Fruit fly (Drosophila melanogaster) whole organism, embryonic: ENCODE measurements around the gene MED28.

Experiments
- Blimp-1 ChIP-seq: fragments of 200-800 bp; sonication (Bioruptor generic); optimal IDR thresholded peaks from 3 replicates; lab custom pipeline; 2018; ENCODE audit warnings: missing biosample characterization, missing genetic modification characterization, mild to moderate bottlenecking, moderate library complexity, missing genetic modification reagents
- CG10147 ChIP-seq: fragments of 200-800 bp; sonication (Bioruptor generic); optimal IDR thresholded peaks from 2 replicates; lab custom pipeline; 2019; ENCODE audit warnings: missing biosample characterization, mild to moderate bottlenecking, missing genetic modification characterization, moderate library complexity
- CG10321 ChIP-seq: fragments of 200-800 bp; sonication (Bioruptor generic); IDR thresholded peaks from 2 replicates; pipeline ENCODE4 v1.3.6; 2022; ENCODE audit warnings: missing biosample characterization, missing genetic modification characterization
- CG11093 ChIP-seq: fragments of 200-800 bp; sonication (Bioruptor generic); IDR thresholded peaks from 3 replicates; pipeline ENCODE4 v1.3.6; 2022; ENCODE audit warnings: missing biosample characterization, missing genetic modification characterization
- CG11456 ChIP-seq: fragments of 200-800 bp; sonication (Bioruptor generic); IDR thresholded peaks from 3 replicates; pipeline ENCODE4 v1.3.6; 2022; ENCODE audit warnings: missing biosample characterization, missing genetic modification characterization
- CG13296 ChIP-seq: fragments of 200-800 bp; sonication (Bioruptor generic); optimal IDR thresholded peaks from 3 replicates; lab custom pipeline; 2018; ENCODE audit warnings: missing biosample characterization, mild to moderate bottlenecking, missing genetic modification characterization
- CG13424 ChIP-seq: fragments of 200-800 bp; sonication (Bioruptor generic); optimal IDR thresholded peaks from 2 replicates; lab custom pipeline; 2019; ENCODE audit warnings: missing biosample characterization, mild to moderate bottlenecking, missing genetic modification characterization, moderate library complexity
- CG15696 ChIP-seq: fragments of 200-800 bp; sonication (Bioruptor generic); optimal IDR thresholded peaks from 2 replicates; lab custom pipeline; 2019; ENCODE audit warnings: missing biosample characterization, mild to moderate bottlenecking, missing genetic modification characterization, moderate library complexity
- CG2116 ChIP-seq: fragments of 200-800 bp; sonication (Bioruptor generic); optimal IDR thresholded peaks from 3 replicates; lab custom pipeline; 2018; ENCODE audit warnings: missing biosample characterization, mild to moderate bottlenecking, missing genetic modification characterization
- CG2129 ChIP-seq: fragments of 200-800 bp; sonication (Bioruptor generic); IDR thresholded peaks from 2 replicates; pipeline ENCODE4 v1.3.6; 2022; ENCODE audit warnings: missing biosample characterization, missing genetic modification characterization; ENCODE audit not compliant: partially characterized antibody
- CG3163 ChIP-seq: fragments of 200-800 bp; sonication (Bioruptor generic); optimal IDR thresholded peaks from 3 replicates; lab custom pipeline; 2016; ENCODE audit warnings: missing biosample characterization, missing genetic modification characterization
- CG32532 ChIP-seq: fragments of 200-800 bp; sonication (Bioruptor generic); IDR thresholded peaks from 2 replicates; pipeline ENCODE4 v1.3.6; 2022; ENCODE audit warnings: missing biosample characterization, missing genetic modification characterization
- CG32772 ChIP-seq: fragments of 200-800 bp; sonication (Bioruptor generic); IDR thresholded peaks from 2 replicates; pipeline ENCODE4 v1.3.6; 2022; ENCODE audit warnings: missing biosample characterization, missing genetic modification characterization
- CG3281 ChIP-seq: fragments of 200-800 bp; sonication (Bioruptor generic); optimal IDR thresholded peaks from 3 replicates; lab custom pipeline; 2017; ENCODE audit warnings: missing biosample characterization, mild to moderate bottlenecking, missing genetic modification characterization
- CG34422 ChIP-seq: fragments of 200-800 bp; sonication (Bioruptor generic); IDR thresholded peaks from 3 replicates; pipeline ENCODE4 v1.3.6; 2022; ENCODE audit warnings: missing biosample characterization, missing genetic modification characterization
- CG4820 ChIP-seq: fragments of 200-800 bp; sonication (Bioruptor generic); optimal IDR thresholded peaks from 3 replicates; lab custom pipeline; 2016; ENCODE audit warnings: missing biosample characterization, missing genetic modification characterization
- CG5953 ChIP-seq: fragments of 200-800 bp; sonication (Bioruptor generic); IDR thresholded peaks from 2 replicates; pipeline ENCODE4 v1.3.6; 2022; ENCODE audit warnings: missing biosample characterization, missing genetic modification characterization
- CG8089 ChIP-seq: fragments of 200-800 bp; sonication (Bioruptor generic); optimal IDR thresholded peaks from 3 replicates; lab custom pipeline; 2016; ENCODE audit warnings: missing biosample characterization, missing genetic modification characterization
- CG8281 ChIP-seq: fragments of 200-800 bp; sonication (Bioruptor generic); optimal IDR thresholded peaks from 2 replicates; lab custom pipeline; 2018; ENCODE audit warnings: missing biosample characterization, mild to moderate bottlenecking, missing genetic modification characterization, moderate library complexity
- CG9876 ChIP-seq: fragments of 200-800 bp; sonication (Bioruptor generic); optimal IDR thresholded peaks from 2 replicates; lab custom pipeline; 2016; ENCODE audit warnings: missing biosample characterization, missing genetic modification characterization
- CHES-1-like ChIP-seq: fragments of 200-800 bp; sonication (Bioruptor generic); optimal IDR thresholded peaks from 2 replicates; lab custom pipeline; 2016; ENCODE audit warnings: missing biosample characterization, missing genetic modification characterization
- Chrac-16 ChIP-seq: fragments of 200-800 bp; sonication (Bioruptor generic); optimal IDR thresholded peaks from 3 replicates; lab custom pipeline; 2016; ENCODE audit warnings: missing biosample characterization, missing genetic modification characterization
- Dll ChIP-seq: fragments of 200-800 bp; sonication (Bioruptor generic); IDR thresholded peaks from 4 replicates; pipeline ENCODE4 v1.3.6; 2022; ENCODE audit warnings: missing biosample characterization, missing genetic modification characterization; ENCODE audit not compliant: partially characterized antibody
- Gsc ChIP-seq: fragments of 200-800 bp; sonication (Bioruptor generic); IDR thresholded peaks from 2 replicates; pipeline ENCODE4 v1.3.6; 2022; ENCODE audit warnings: missing biosample characterization, missing genetic modification characterization
- HLHmδ ChIP-seq: fragments of 200-800 bp; sonication (Bioruptor generic); optimal IDR thresholded peaks from 2 replicates; lab custom pipeline; 2018; ENCODE audit warnings: missing biosample characterization, mild to moderate bottlenecking, missing genetic modification characterization, moderate library complexity
- Lim3 ChIP-seq: fragments of 200-800 bp; sonication (Bioruptor generic); IDR thresholded peaks from 2 replicates; pipeline ENCODE4 v1.3.6; 2022; ENCODE audit warnings: missing biosample characterization, missing genetic modification characterization
- NFAT ChIP-seq: fragments of 200-800 bp; sonication (Bioruptor generic); IDR thresholded peaks from 2 replicates; pipeline ENCODE4 v1.3.6; 2022; ENCODE audit warnings: missing biosample characterization, missing genetic modification characterization
- Neu2 ChIP-seq: fragments of 200-800 bp; sonication (Bioruptor generic); optimal IDR thresholded peaks from 3 replicates; lab custom pipeline; 2016; ENCODE audit warnings: missing biosample characterization, missing genetic modification characterization, borderline replicate concordance
- Nf-YA ChIP-seq: fragments of 200-800 bp; sonication (Bioruptor generic); IDR thresholded peaks from 2 replicates; pipeline ENCODE4 v1.3.6; 2022; ENCODE audit warnings: missing biosample characterization, missing genetic modification characterization
- PHDP ChIP-seq: fragments of 200-800 bp; sonication (Bioruptor generic); optimal IDR thresholded peaks from 3 replicates; lab custom pipeline; 2018; ENCODE audit warnings: missing biosample characterization, mild to moderate bottlenecking, missing genetic modification characterization, moderate library complexity
- Pdp1 ChIP-seq, 2 experiments: fragments of 200-800 bp; sonication (Bioruptor generic); optimal IDR thresholded peaks; 3 replicates each; lab custom pipeline; 2016; ENCODE audit warnings: missing biosample characterization in 2 of 2, missing genetic modification characterization in 2 of 2, mild to moderate bottlenecking in 1 of 2, moderate library complexity in 1 of 2
- Spps ChIP-seq: fragments of 200-800 bp; sonication (Bioruptor generic); optimal IDR thresholded peaks from 2 replicates; lab custom pipeline; 2018; ENCODE audit warnings: missing biosample characterization, mild to moderate bottlenecking, missing genetic modification characterization
- Stat92E ChIP-seq, 3 experiments: fragments of >200 bp in 2 of 3; fragments of 200-800 bp in 1 of 3; sonication (Bioruptor generic) in 1 of 3; optimal IDR thresholded peaks; 2 replicates each; lab custom pipeline; 2017 to 2019; ENCODE audit warnings: missing biosample characterization in 3 of 3, missing genetic modification characterization in 3 of 3, mild to moderate bottlenecking in 1 of 3, moderate library complexity in 1 of 3
- bcd ChIP-seq: fragments of 200-800 bp; sonication (Bioruptor generic); optimal IDR thresholded peaks from 2 replicates; lab custom pipeline; 2017; ENCODE audit warnings: missing biosample characterization, mild to moderate bottlenecking, missing genetic modification characterization
- btn ChIP-seq: fragments of 200-800 bp; sonication (Bioruptor generic); optimal IDR thresholded peaks from 2 replicates; lab custom pipeline; 2016; ENCODE audit warnings: missing biosample characterization, missing genetic modification characterization
- chif ChIP-seq, 2 experiments: fragments of 200-800 bp; sonication (Bioruptor generic); optimal IDR thresholded peaks; 3 replicates each; lab custom pipeline; 2016; ENCODE audit warnings: missing biosample characterization in 2 of 2, missing genetic modification characterization in 2 of 2
- chm ChIP-seq: fragments of 200-800 bp; sonication (Bioruptor generic); IDR thresholded peaks from 2 replicates; pipeline ENCODE4 v1.3.6; 2022; ENCODE audit warnings: missing biosample characterization, missing genetic modification characterization
- dan ChIP-seq: fragments of 200-800 bp; sonication (Bioruptor generic); IDR thresholded peaks from 2 replicates; pipeline ENCODE4 v1.3.6; 2022; ENCODE audit warnings: missing biosample characterization, missing genetic modification characterization
- danr ChIP-seq: fragments of 200-800 bp; sonication (Bioruptor generic); IDR thresholded peaks from 2 replicates; pipeline ENCODE4 v1.3.6; 2022; ENCODE audit warnings: missing biosample characterization, missing genetic modification characterization
- disco-r ChIP-seq: fragments of 200-800 bp; sonication (Bioruptor generic); optimal IDR thresholded peaks from 2 replicates; lab custom pipeline; 2016; ENCODE audit warnings: missing biosample characterization, missing genetic modification characterization
- ewg ChIP-seq: fragments of 200-800 bp; sonication (Bioruptor generic); optimal IDR thresholded peaks from 3 replicates; lab custom pipeline; 2017; ENCODE audit warnings: mild to moderate bottlenecking, missing biosample characterization, missing genetic modification reagents, missing genetic modification characterization
- fd102C ChIP-seq: fragments of 200-800 bp; sonication (Bioruptor generic); optimal IDR thresholded peaks from 2 replicates; lab custom pipeline; 2018; ENCODE audit warnings: missing biosample characterization, mild to moderate bottlenecking, missing genetic modification characterization, moderate library complexity
- gem ChIP-seq: fragments of 200-800 bp; sonication (Bioruptor generic); optimal IDR thresholded peaks from 2 replicates; lab custom pipeline; 2019; ENCODE audit warnings: missing biosample characterization, mild to moderate bottlenecking, missing genetic modification characterization, moderate library complexity
- mirr ChIP-seq: fragments of 200-800 bp; sonication (Bioruptor generic); optimal IDR thresholded peaks from 3 replicates; lab custom pipeline; 2018; ENCODE audit warnings: missing biosample characterization, mild to moderate bottlenecking, missing genetic modification characterization
- nau ChIP-seq: fragments of 200-800 bp; sonication (Bioruptor generic); optimal IDR thresholded peaks from 3 replicates; lab custom pipeline; 2017; ENCODE audit warnings: missing biosample characterization, mild to moderate bottlenecking, missing genetic modification characterization, missing genetic modification reagents
- run ChIP-seq: fragments of 200-800 bp; sonication (Bioruptor generic); optimal IDR thresholded peaks from 3 replicates; lab custom pipeline; 2018; ENCODE audit warnings: missing biosample characterization, mild to moderate bottlenecking, missing genetic modification characterization
- sob ChIP-seq: fragments of 200-800 bp; sonication (Bioruptor generic); IDR thresholded peaks from 2 replicates; pipeline ENCODE4 v1.3.6; 2022; ENCODE audit warnings: missing biosample characterization, missing genetic modification characterization
- sr ChIP-seq: fragments of 200-800 bp; sonication (Bioruptor generic); IDR thresholded peaks from 3 replicates; pipeline ENCODE4 v1.3.6; 2022; ENCODE audit warnings: missing biosample characterization, missing genetic modification characterization
- sug ChIP-seq: fragments of 200-800 bp; optimal IDR thresholded peaks from 2 replicates; lab custom pipeline; 2019; ENCODE audit warnings: missing biosample characterization, mild to moderate bottlenecking, missing genetic modification characterization, moderate library complexity
- toy ChIP-seq: fragments of 200-800 bp; sonication (Bioruptor generic); IDR thresholded peaks from 2 replicates; pipeline ENCODE4 v1.3.6; 2022; ENCODE audit warnings: missing biosample characterization, missing genetic modification characterization
- trem ChIP-seq: fragments of 200-800 bp; optimal IDR thresholded peaks from 3 replicates; lab custom pipeline; 2019; ENCODE audit warnings: missing biosample characterization, mild to moderate bottlenecking, missing genetic modification characterization, moderate library complexity

MED28 gene

dm6 chr3R:25453150-25453680 is 23.6 kb upstream of the MED28 start (continued):
- TF ChIP-seq Pdp1 (GFP tag; optimal IDR thresholded peaks at IDR 0.05; lab: Kevin White, UChicago) (no peak), CG13424 (tag; lab: Kevin White, UChicago) (peak; percentile 55), chif (GFP tag; optimal IDR thresholded peaks at IDR 0.05; lab: Kevin White, UChicago) (peak in 1 of 2 experiments; percentile 20), Lim3 (GFP tag; lab: Robert Waterston, UW) (no peak), fd102C (GFP tag; lab: Kevin White, UChicago) (peak; percentile 56), sr (GFP tag; lab: Robert Waterston, UW) (no peak), CG10321 (GFP tag; lab: Robert Waterston, UW) (peak; percentile 29; the same call in 1 of the 2 replicates), CG8089 (GFP tag; lab: Kevin White, UChicago) (no peak), NFAT (GFP tag; lab: Robert Waterston, UW) (no peak), run (peak; percentile 87), Blimp-1 (GFP tag; lab: Kevin White, UChicago) (peak; percentile 32), Spps (tag; lab: Kevin White, UChicago) (no peak), Stat92E (GFP tag; optimal IDR thresholded peaks at IDR 0.05; lab: Kevin White, UChicago) (no peak), CG13296 (GFP tag; lab: Kevin White, UChicago) (peak; percentile 77), PHDP (tag; lab: Kevin White, UChicago) (peak; percentile 77), CG2116 (GFP tag; lab: Kevin White, UChicago) (peak; percentile 45), CG2129 (GFP tag; lab: Robert Waterston, UW) (no peak), sug (tag; lab: Kevin White, UChicago) (peak; percentile 67), CG8281 (no peak), disco-r (GFP tag; lab: Kevin White, UChicago) (no peak), CG4820 (GFP tag; lab: Kevin White, UChicago) (no peak), CG11456 (GFP tag; lab: Robert Waterston, UW) (no peak), btn (GFP tag; lab: Kevin White, UChicago) (no peak), chm (GFP tag; lab: Robert Waterston, UW) (no peak), CG9876 (no peak), trem (tag; lab: Kevin White, UChicago) (no peak), sob (no peak), CG11093 (GFP tag; lab: Robert Waterston, UW) (no peak), CG34422 (GFP tag; lab: Robert Waterston, UW) (no peak), CG32532 (no peak), mirr (peak; percentile 77), CG3163 (GFP tag; lab: Kevin White, UChicago) (no peak), dan (no peak), CG10147 (GFP tag; lab: Kevin White, UChicago) (peak; percentile 69), CHES-1-like (GFP tag; lab: Kevin White, UChicago) (no peak), gem (tag; lab: Kevin White, UChicago) (peak; percentile 66), CG3281 (peak; percentile 75), bcd (GFP tag; lab: Kevin White, UChicago) (peak; percentile 16), Nf-YA (GFP tag; lab: Robert Waterston, UW) (0 out of 2 replicates have a peak, but pooled peaks have one; percentile 32), ewg (GFP tag; lab: Kevin White, UChicago) (no peak), nau (GFP tag; lab: Kevin White, UChicago) (peak; percentile 72), HLHmδ (GFP tag; lab: Kevin White, UChicago) (no peak), danr (no peak), Chrac-16 (GFP tag; lab: Kevin White, UChicago) (no peak), Neu2 (GFP tag; lab: Kevin White, UChicago) (no peak), Dll (GFP tag; lab: Robert Waterston, UW) (no peak), Gsc (GFP tag; lab: Robert Waterston, UW) (no peak), CG15696 (peak; percentile 83), CG32772 (GFP tag; lab: Robert Waterston, UW) (no peak), CG5953 (no peak), toy (no peak)
